Fruit fly (Drosophila melanogaster) whole organism, embryonic: Measurements from ENCODE around the gene Traf-like.
A peak's percentile ranks its signal among the peaks of the same experiment; 100 is the strongest.

Experiments
- Aef1 ChIP-seq: fragments of 200-800 bp; sonication (Bioruptor generic); IDR thresholded peaks from 3 replicates; pipeline ENCODE4 v1.3.6; 2022; ENCODE audit warnings: missing biosample characterization, missing genetic modification characterization
- Asciz ChIP-seq: fragments of 200-800 bp; sonication (Bioruptor generic); optimal IDR thresholded peaks from 2 replicates; lab custom pipeline; 2017; ENCODE audit warnings: missing biosample characterization, mild to moderate bottlenecking, missing genetic modification characterization, missing genetic modification reagents
- Awh ChIP-seq: fragments of 200-800 bp; sonication (Bioruptor generic); IDR thresholded peaks from 2 replicates; pipeline ENCODE4, ENCODE4 v1.3.6; 2022; ENCODE audit warnings: missing biosample characterization, missing genetic modification characterization
- BtbVII ChIP-seq: fragments of 200-800 bp; sonication (Bioruptor generic); optimal IDR thresholded peaks from 3 replicates; lab custom pipeline; 2017; ENCODE audit warnings: missing biosample characterization, mild to moderate bottlenecking, missing genetic modification characterization
- CG10147 ChIP-seq: fragments of 200-800 bp; sonication (Bioruptor generic); optimal IDR thresholded peaks from 2 replicates; lab custom pipeline; 2019; ENCODE audit warnings: missing biosample characterization, mild to moderate bottlenecking, missing genetic modification characterization, moderate library complexity
- CG10209 ChIP-seq: fragments of 200-800 bp; sonication (Bioruptor generic); optimal IDR thresholded peaks from 3 replicates; lab custom pipeline; 2017; ENCODE audit warnings: missing biosample characterization, mild to moderate bottlenecking, missing genetic modification characterization, missing genetic modification reagents
- CG10431 ChIP-seq: fragments of 200-800 bp; sonication (Bioruptor generic); optimal IDR thresholded peaks from 3 replicates; lab custom pipeline; 2018; ENCODE audit warnings: missing biosample characterization, mild to moderate bottlenecking, missing genetic modification characterization
- CG10462 ChIP-seq: fragments of 200-800 bp; sonication (Bioruptor generic); optimal IDR thresholded peaks from 2 replicates; lab custom pipeline; 2016; ENCODE audit warnings: missing biosample characterization, missing genetic modification characterization
- CG12219 ChIP-seq: fragments of 200-800 bp; sonication (Bioruptor generic); optimal IDR thresholded peaks from 3 replicates; lab custom pipeline; 2018; ENCODE audit warnings: missing biosample characterization, mild to moderate bottlenecking, missing genetic modification characterization
- CG14050 ChIP-seq: fragments of 200-800 bp; sonication (Bioruptor generic); IDR thresholded peaks from 3 replicates; pipeline ENCODE4 v1.3.6; 2022; ENCODE audit warnings: missing biosample characterization, missing genetic modification characterization
- CG14965 ChIP-seq: fragments of 200-800 bp; sonication (Bioruptor generic); optimal IDR thresholded peaks from 2 replicates; lab custom pipeline; 2016; ENCODE audit warnings: missing biosample characterization, missing genetic modification characterization, borderline replicate concordance
- CG2116 ChIP-seq: fragments of 200-800 bp; sonication (Bioruptor generic); optimal IDR thresholded peaks from 3 replicates; lab custom pipeline; 2018; ENCODE audit warnings: missing biosample characterization, mild to moderate bottlenecking, missing genetic modification characterization
- CG3065 ChIP-seq: fragments of 200-800 bp; sonication (Bioruptor generic); optimal IDR thresholded peaks from 2 replicates; lab custom pipeline; 2016; ENCODE audit warnings: missing biosample characterization, missing genetic modification characterization
- CG34376 ChIP-seq: fragments of 200-800 bp; sonication (Bioruptor generic); optimal IDR thresholded peaks from 2 replicates; lab custom pipeline; 2018; ENCODE audit warnings: missing biosample characterization, mild to moderate bottlenecking, missing genetic modification characterization
- CG34422 ChIP-seq: fragments of 200-800 bp; sonication (Bioruptor generic); IDR thresholded peaks from 3 replicates; pipeline ENCODE4 v1.3.6; 2022; ENCODE audit warnings: missing biosample characterization, missing genetic modification characterization
- CG3838 ChIP-seq: fragments of 200-800 bp; sonication (Bioruptor generic); optimal IDR thresholded peaks from 3 replicates; lab custom pipeline; 2016; ENCODE audit warnings: missing biosample characterization, missing genetic modification characterization
- CG3847 ChIP-seq: fragments of 200-800 bp; sonication (Bioruptor generic); IDR thresholded peaks from 2 replicates; pipeline ENCODE4 v1.3.6; 2022; ENCODE audit warnings: missing biosample characterization, missing genetic modification characterization
- CG4820 ChIP-seq: fragments of 200-800 bp; sonication (Bioruptor generic); optimal IDR thresholded peaks from 3 replicates; lab custom pipeline; 2016; ENCODE audit warnings: missing biosample characterization, missing genetic modification characterization
- CG4854 ChIP-seq: fragments of 200-800 bp; sonication (Bioruptor generic); optimal IDR thresholded peaks from 2 replicates; lab custom pipeline; 2016; ENCODE audit warnings: missing biosample characterization, missing genetic modification characterization, inconsistent platforms
- CG6272 ChIP-seq: fragments of 200-800 bp; sonication (Bioruptor generic); IDR thresholded peaks from 2 replicates; pipeline ENCODE4 v1.3.6; 2022; ENCODE audit warnings: missing biosample characterization, missing genetic modification characterization
- CG6791 ChIP-seq: fragments of 200-800 bp; sonication (Bioruptor generic); IDR thresholded peaks from 3 replicates; pipeline ENCODE4 v1.3.6; 2022; ENCODE audit warnings: missing biosample characterization, missing genetic modification characterization; ENCODE audit not compliant: partially characterized antibody
- CG7271 ChIP-seq: fragments of 200-800 bp; sonication (Bioruptor generic); optimal IDR thresholded peaks from 2 replicates; lab custom pipeline; 2018; ENCODE audit warnings: missing biosample characterization, mild to moderate bottlenecking, missing genetic modification characterization, moderate library complexity
- CG9817 ChIP-seq: fragments of 200-800 bp; sonication (Bioruptor generic); optimal IDR thresholded peaks from 2 replicates; lab custom pipeline; 2018; ENCODE audit warnings: missing biosample characterization, mild to moderate bottlenecking, missing genetic modification characterization, moderate library complexity
- Chrac-16 ChIP-seq: fragments of 200-800 bp; sonication (Bioruptor generic); optimal IDR thresholded peaks from 3 replicates; lab custom pipeline; 2016; ENCODE audit warnings: missing biosample characterization, missing genetic modification characterization
- Dfd ChIP-seq, 2 experiments: fragments of >200 bp; optimal IDR thresholded peaks; 2 replicates each; lab custom pipeline; 2017; ENCODE audit warnings: missing biosample characterization in 2 of 2, missing genetic modification characterization in 2 of 2
- Fer2 ChIP-seq: fragments of 200-800 bp; sonication (Bioruptor generic); optimal IDR thresholded peaks from 2 replicates; lab custom pipeline; 2018; ENCODE audit warnings: missing biosample characterization, mild to moderate bottlenecking, missing genetic modification characterization, moderate library complexity
- HmgZ ChIP-seq: fragments of 200-800 bp; sonication (Bioruptor generic); optimal IDR thresholded peaks from 2 replicates; lab custom pipeline; 2018; ENCODE audit warnings: missing biosample characterization, mild to moderate bottlenecking, missing genetic modification characterization
- MBD-R2 ChIP-seq: fragments of 200-800 bp; sonication (Bioruptor generic); IDR thresholded peaks from 2 replicates; pipeline ENCODE4 v1.3.6; 2022; ENCODE audit warnings: missing biosample characterization, missing genetic modification characterization
- Optix ChIP-seq: fragments of 200-800 bp; sonication (Bioruptor generic); IDR thresholded peaks from 3 replicates; pipeline ENCODE4 v1.3.6; 2022; ENCODE audit warnings: missing biosample characterization, missing genetic modification characterization
- Stat92E ChIP-seq, 3 experiments: fragments of >200 bp in 2 of 3; fragments of 200-800 bp in 1 of 3; sonication (Bioruptor generic) in 1 of 3; optimal IDR thresholded peaks; 2 replicates each; lab custom pipeline; 2017 to 2019; ENCODE audit warnings: missing biosample characterization in 3 of 3, missing genetic modification characterization in 3 of 3, mild to moderate bottlenecking in 1 of 3, moderate library complexity in 1 of 3
- Trl ChIP-seq, 3 experiments: fragments of >200 bp in 2 of 3; fragments of 200-800 bp in 1 of 3; sonication (Bioruptor generic) in 1 of 3; optimal IDR thresholded peaks; 2 replicates in 1 of 3; 3 replicates in 2 of 3; lab custom pipeline; 2016 to 2017; ENCODE audit warnings: missing biosample characterization in 1 of 3, missing genetic modification characterization in 1 of 3
- YL-1 ChIP-seq: fragments of 200-800 bp; sonication (Bioruptor generic); optimal IDR thresholded peaks from 3 replicates; lab custom pipeline; 2017; ENCODE audit warnings: missing biosample characterization, mild to moderate bottlenecking, missing genetic modification characterization
- bbx ChIP-seq: fragments of 200-800 bp; sonication (Bioruptor generic); IDR thresholded peaks from 2 replicates; pipeline ENCODE4 v1.3.6; 2022; ENCODE audit warnings: missing biosample characterization, missing genetic modification characterization; ENCODE audit not compliant: partially characterized antibody
- caup ChIP-seq: fragments of 200-800 bp; sonication (Bioruptor generic); optimal IDR thresholded peaks from 3 replicates; lab custom pipeline; 2017; ENCODE audit warnings: missing biosample characterization, mild to moderate bottlenecking, missing genetic modification characterization, moderate library complexity; ENCODE audit not compliant: severe bottlenecking
- chn ChIP-seq: fragments of 200-800 bp; sonication (Bioruptor generic); optimal IDR thresholded peaks from 2 replicates; lab custom pipeline; 2016; ENCODE audit warnings: missing biosample characterization, missing genetic modification characterization
- cwo ChIP-seq: fragments of 200-800 bp; sonication (Bioruptor generic); optimal IDR thresholded peaks from 3 replicates; lab custom pipeline; 2017; ENCODE audit warnings: missing biosample characterization, missing genetic modification characterization, mild to moderate bottlenecking, moderate library complexity, missing genetic modification reagents
- dan ChIP-seq: fragments of 200-800 bp; sonication (Bioruptor generic); IDR thresholded peaks from 2 replicates; pipeline ENCODE4 v1.3.6; 2022; ENCODE audit warnings: missing biosample characterization, missing genetic modification characterization
- dmrt11E ChIP-seq: fragments of 200-800 bp; sonication (Bioruptor generic); optimal IDR thresholded peaks from 3 replicates; lab custom pipeline; 2018; ENCODE audit warnings: missing biosample characterization, mild to moderate bottlenecking, missing genetic modification characterization, moderate library complexity
- dmrt99B ChIP-seq: fragments of 200-800 bp; sonication (Bioruptor generic); optimal IDR thresholded peaks from 2 replicates; lab custom pipeline; 2018; ENCODE audit warnings: missing biosample characterization, mild to moderate bottlenecking, missing genetic modification characterization, moderate library complexity
- fru ChIP-seq: fragments of >200 bp; optimal IDR thresholded peaks from 2 replicates; lab custom pipeline; 2017
- gfzf ChIP-seq: fragments of 200-800 bp; sonication (Bioruptor generic); optimal IDR thresholded peaks from 2 replicates; lab custom pipeline; 2016; ENCODE audit warnings: missing biosample characterization, mild to moderate bottlenecking, missing genetic modification characterization, moderate library complexity
- kah ChIP-seq: fragments of 200-800 bp; sonication (Bioruptor generic); optimal IDR thresholded peaks from 2 replicates; lab custom pipeline; 2018; ENCODE audit warnings: missing biosample characterization, mild to moderate bottlenecking, missing genetic modification characterization
- nmo ChIP-seq: fragments of 200-800 bp; sonication (Bioruptor generic); optimal IDR thresholded peaks from 2 replicates; lab custom pipeline; 2018; ENCODE audit warnings: missing biosample characterization, mild to moderate bottlenecking, missing genetic modification characterization, moderate library complexity
- nom ChIP-seq: fragments of 200-800 bp; sonication (Bioruptor generic); optimal IDR thresholded peaks from 2 replicates; lab custom pipeline; 2017; ENCODE audit warnings: missing biosample characterization, missing genetic modification characterization, mild to moderate bottlenecking, moderate library complexity, missing genetic modification reagents
- pita ChIP-seq: fragments of 200-800 bp; sonication (Bioruptor generic); optimal IDR thresholded peaks from 2 replicates; lab custom pipeline; 2017; ENCODE audit warnings: missing biosample characterization, mild to moderate bottlenecking, missing genetic modification characterization
- prd ChIP-seq, 3 experiments: fragments of >200 bp in 2 of 3; fragments of 200-800 bp in 1 of 3; sonication (Bioruptor generic) in 1 of 3; optimal IDR thresholded peaks in 2 of 3; IDR thresholded peaks in 1 of 3; 2 replicates in 2 of 3; 3 replicates in 1 of 3; pipeline versions ENCODE4 v1.3.6 to Lab custom; 2017 to 2022; ENCODE audit warnings: missing biosample characterization in 1 of 3, missing genetic modification characterization in 1 of 3
- trem ChIP-seq: fragments of 200-800 bp; optimal IDR thresholded peaks from 3 replicates; lab custom pipeline; 2019; ENCODE audit warnings: missing biosample characterization, mild to moderate bottlenecking, missing genetic modification characterization, moderate library complexity
- tup ChIP-seq: fragments of 200-800 bp; sonication (Bioruptor generic); optimal IDR thresholded peaks from 2 replicates; lab custom pipeline; 2016; ENCODE audit warnings: missing biosample characterization, mild to moderate bottlenecking, missing genetic modification characterization, moderate library complexity

Traf-like gene

dm6 chrX:16403811-16404420 is 10.9 kb upstream of the Traf-like start (continued):
- TF ChIP-seq CG10431 (no peak), trem (peak; percentile 22), prd (optimal IDR thresholded peaks at IDR 0.05; lab: Kevin White, UChicago) (no peak), prd (GFP tag; IDR thresholded peaks at IDR 0.05; lab: Robert Waterston, UW) (peak; percentile 80), CG2116 (GFP tag; lab: Kevin White, UChicago) (peak; percentile 34), gfzf (no peak), Chrac-16 (GFP tag; lab: Kevin White, UChicago) (peak; percentile 62), YL-1 (GFP tag; lab: Kevin White, UChicago) (no peak), CG10462 (peak; percentile 43), CG3838 (GFP tag; lab: Kevin White, UChicago) (peak; percentile 8), CG34422 (peak; percentile 74; the same call in 2 of the 3 replicates), MBD-R2 (GFP tag; lab: Robert Waterston, UW) (peak; percentile 46; the same call in 1 of the 2 replicates), Awh (GFP tag; lab: Robert Waterston, UW) (peak; percentile 52), dmrt99B (tag; lab: Kevin White, UChicago) (peak; percentile 86), CG34376 (GFP tag; lab: Kevin White, UChicago) (peak; percentile 96), Asciz (GFP tag; lab: Kevin White, UChicago) (peak; percentile 78), Aef1 (GFP tag; lab: Robert Waterston, UW) (peak; percentile 73), dan (GFP tag; lab: Robert Waterston, UW) (no peak), Dfd (GFP tag; optimal IDR thresholded peaks at IDR 0.05; lab: Kevin White, UChicago) (no peak), Stat92E (GFP tag; optimal IDR thresholded peaks at IDR 0.05; lab: Kevin White, UChicago) (no peak), nmo (GFP tag; lab: Kevin White, UChicago) (peak; percentile 72), cwo (GFP tag; lab: Kevin White, UChicago) (peak; percentile 79), CG14050 (peak; percentile 63), CG3065 (GFP tag; lab: Kevin White, UChicago) (no peak), CG10147 (no peak), dmrt11E (no peak), CG3847 (GFP tag; lab: Robert Waterston, UW) (peak; percentile 62), caup (GFP tag; lab: Kevin White, UChicago) (peak; percentile 79), chn (GFP tag; lab: Kevin White, UChicago) (peak; percentile 35), HmgZ (tag; lab: Kevin White, UChicago) (peak; percentile 81), CG10209 (GFP tag; lab: Kevin White, UChicago) (peak; percentile 82), bbx (no peak), Fer2 (tag; lab: Kevin White, UChicago) (peak; percentile 4), fru (lab: Kevin White, UChicago) (no peak), tup (GFP tag; lab: Kevin White, UChicago) (peak; percentile 37), kah (peak; percentile 33), CG6272 (GFP tag; lab: Robert Waterston, UW) (peak; percentile 60; the same call in 1 of the 2 replicates), nom (GFP tag; lab: Kevin White, UChicago) (no peak), CG7271 (no peak), CG6791 (GFP tag; lab: Robert Waterston, UW) (no peak), Trl (optimal IDR thresholded peaks at IDR 0.05; lab: Kevin White, UChicago) (no peak), Trl (GFP tag; optimal IDR thresholded peaks at IDR 0.05; lab: Kevin White, UChicago) (peak; percentile 51), CG14965 (no peak), BtbVII (peak; percentile 74), CG4820 (GFP tag; lab: Kevin White, UChicago) (peak; percentile 52), CG9817 (tag; lab: Kevin White, UChicago) (peak; percentile 61), CG4854 (GFP tag; lab: Kevin White, UChicago) (no peak), Optix (GFP tag; lab: Robert Waterston, UW) (no peak), pita (no peak), CG12219 (GFP tag; lab: Kevin White, UChicago) (peak; percentile 77)
